Worm (Caenorhabditis elegans): ENCODE results near the gene pph-6.

- TF ChIP-seq ama-1 (optimal IDR thresholded peaks at IDR 0.05) (no peak), tbx-11 (GFP tag; IDR thresholded peaks at IDR 0.05) (no peak), flt-1 (GFP tag; IDR thresholded peaks at IDR 0.05) (no peak), pes-1 (GFP tag; IDR thresholded peaks at IDR 0.05) (no peak), hnd-1 (tag; optimal IDR thresholded peaks at IDR 0.05) (no peak), ceh-13 (GFP tag; optimal IDR thresholded peaks at IDR 0.05) (no peak), hmbx-1 (tag; optimal IDR thresholded peaks at IDR 0.05) (no peak), B0310.2 (tag; optimal IDR thresholded peaks at IDR 0.05) (no peak)
Measured at ce11 chrIII:3486055-3486454, 24.6 kb downstream of the pph-6 start.
